Worm (Caenorhabditis elegans): Measurements from ENCODE around the gene prdx-3.

Gene prdx-3

DNA sequence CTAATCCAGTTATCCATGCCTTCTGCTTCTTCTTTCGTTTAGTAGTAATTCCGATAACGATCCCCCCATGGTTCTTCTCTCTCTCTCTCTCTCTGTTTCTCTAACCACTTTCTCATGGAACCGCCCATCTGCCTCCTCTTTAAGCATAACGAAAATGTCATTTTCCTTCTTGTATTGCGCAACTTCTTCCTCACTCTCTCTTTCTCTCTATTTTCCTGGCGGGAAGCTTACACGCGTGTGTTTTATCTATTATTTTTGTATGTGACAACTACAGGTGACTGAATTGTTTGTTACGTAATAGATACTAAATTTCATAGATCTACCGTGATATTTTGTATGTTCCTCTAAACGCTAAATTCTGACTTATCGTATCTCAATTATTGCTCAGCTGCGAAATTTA is 16.8 kb upstream of the prdx-3 start:
- TF ChIP-seq ama-1 (optimal IDR thresholded peaks at IDR 0.05) (no peak), zag-1 (tag; optimal IDR thresholded peaks at IDR 0.05) (no peak), sea-2 (GFP tag; optimal IDR thresholded peaks at IDR 0.05) (no peak), pqm-1 (tag; optimal IDR thresholded peaks at IDR 0.05) (no peak), nhr-25 (tag; optimal IDR thresholded peaks at IDR 0.05) (peak; percentile 11)

DNA sequence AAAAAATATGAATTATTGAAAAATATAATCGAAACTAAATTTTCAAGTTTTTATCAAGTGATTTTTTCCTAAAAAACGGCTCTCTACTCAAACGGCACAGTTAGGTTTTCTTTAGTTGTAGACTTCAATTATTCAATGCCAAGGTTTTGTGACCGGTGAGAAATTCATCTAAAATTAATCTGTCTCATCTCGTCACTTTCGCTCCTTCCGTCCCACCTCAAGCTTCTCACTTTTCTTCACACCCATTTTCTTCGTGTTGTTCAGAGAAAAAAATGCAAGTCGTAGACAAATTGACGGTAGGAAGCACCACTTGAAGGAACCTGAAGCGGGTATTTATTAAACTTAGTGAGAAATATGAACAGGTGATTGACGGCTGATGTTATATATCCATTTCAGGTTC is 15.9 kb upstream of the prdx-3 start:
- no peak for TF ChIP-seq nhr-12 (tag; optimal IDR thresholded peaks at IDR 0.05)
- peak; percentile 48 for TF ChIP-seq nhr-25 (tag; optimal IDR thresholded peaks at IDR 0.05)

DNA sequence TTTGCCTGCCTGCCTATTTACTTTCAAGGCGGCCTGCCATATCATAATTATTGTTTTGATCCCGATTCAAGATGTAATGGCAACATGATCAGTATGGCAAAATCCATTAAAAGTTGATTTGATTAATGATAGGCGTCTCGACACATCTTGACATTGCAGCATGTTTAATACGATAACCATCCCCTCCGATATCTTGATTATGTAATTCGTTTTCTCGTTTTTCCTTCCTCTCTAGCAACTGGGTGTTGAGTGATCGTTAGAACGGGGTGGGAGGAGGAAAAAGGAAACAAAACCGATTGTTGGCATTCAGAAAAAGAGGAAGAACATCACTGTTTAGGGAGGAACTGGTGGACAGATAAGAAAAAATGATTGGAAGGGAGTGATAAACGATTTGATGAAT is 15.3 kb upstream of the prdx-3 start:
- TF ChIP-seq elt-1 (tag; optimal IDR thresholded peaks at IDR 0.05) (peak; percentile 67), snpc-4 (tag; optimal IDR thresholded peaks at IDR 0.05) (no peak)

DNA sequence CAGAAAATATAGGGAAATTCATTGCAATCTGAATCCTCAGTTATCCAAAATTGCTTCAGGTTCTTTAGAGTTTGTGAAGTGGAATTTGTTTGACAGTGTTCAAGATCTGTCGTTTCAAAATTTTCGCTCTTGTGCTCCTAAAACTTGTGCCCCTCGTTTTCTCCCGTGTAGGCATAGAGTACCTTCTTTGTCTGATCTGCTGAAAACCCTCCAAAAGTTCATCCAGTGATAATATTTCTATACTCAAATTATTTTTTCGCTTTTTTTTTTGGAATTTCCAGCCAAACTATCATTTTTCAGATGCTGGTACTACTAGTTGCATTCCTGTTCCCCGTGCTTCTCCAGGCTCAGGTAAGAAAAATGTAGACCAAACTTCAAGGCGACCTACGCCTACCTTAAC is 12.7 kb upstream of the prdx-3 start, which contains the start of gene R07E5.4:
TSS of gene R07E5.4 (plus strand) at position 301 of the 400 bp plus-strand sequence.
- TF ChIP-seq R02D3.7 (tag; optimal IDR thresholded peaks at IDR 0.05) (no peak), elt-2 (tag; optimal IDR thresholded peaks at IDR 0.05) (no peak), nfya-1 (tag; optimal IDR thresholded peaks at IDR 0.05; ENCODE audit: insufficient read depth) (no peak), nhr-23 (tag; optimal IDR thresholded peaks at IDR 0.05) (no peak), pqm-1 (tag; optimal IDR thresholded peaks at IDR 0.05) (no peak), nhr-237 (tag; optimal IDR thresholded peaks at IDR 0.05) (no peak), ceh-16 (tag; optimal IDR thresholded peaks at IDR 0.05) (no peak), elt-3 (tag; optimal IDR thresholded peaks at IDR 0.05) (no peak), mml-1 (tag; optimal IDR thresholded peaks at IDR 0.05) (no peak), skn-1 (tag; optimal IDR thresholded peaks at IDR 0.05) (no peak), nhr-43 (tag; optimal IDR thresholded peaks at IDR 0.05; ENCODE audit: poor library complexity, severe bottlenecking) (no peak), lsy-12 (tag; optimal IDR thresholded peaks at IDR 0.05) (no peak), eor-1 (tag; optimal IDR thresholded peaks at IDR 0.05) (no peak), snpc-4 (tag; optimal IDR thresholded peaks at IDR 0.05) (no peak), egl-27 (tag; optimal IDR thresholded peaks at IDR 0.05) (no peak)

DNA sequence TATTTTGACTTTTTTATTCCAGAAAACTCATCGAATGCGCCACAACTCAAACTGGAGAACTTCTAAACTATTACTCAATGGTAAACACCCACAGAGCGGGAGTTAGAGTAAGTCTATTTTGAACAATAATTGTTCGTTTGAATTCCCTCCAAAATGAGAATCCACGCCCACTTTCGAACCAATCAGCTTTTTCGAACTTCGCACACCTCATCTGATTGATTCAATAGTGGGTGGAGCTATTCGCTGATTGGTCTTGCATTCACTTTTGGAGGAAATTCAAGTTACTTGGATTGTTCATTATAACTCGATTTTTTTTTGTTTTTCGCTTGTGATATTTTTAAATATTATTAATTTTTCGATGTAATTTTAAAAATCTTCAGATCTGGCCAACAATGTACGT is 11.4 kb upstream of the prdx-3 start:
- TF ChIP-seq nhr-23 (tag; optimal IDR thresholded peaks at IDR 0.05), result no peak
- peak; percentile 96 for TF ChIP-seq nfya-1 (tag; optimal IDR thresholded peaks at IDR 0.05; ENCODE audit: insufficient read depth)
- TF ChIP-seq egl-5 (tag; optimal IDR thresholded peaks at IDR 0.05), result no peak
- no peak for TF ChIP-seq nhr-25 (tag; optimal IDR thresholded peaks at IDR 0.05)

DNA sequence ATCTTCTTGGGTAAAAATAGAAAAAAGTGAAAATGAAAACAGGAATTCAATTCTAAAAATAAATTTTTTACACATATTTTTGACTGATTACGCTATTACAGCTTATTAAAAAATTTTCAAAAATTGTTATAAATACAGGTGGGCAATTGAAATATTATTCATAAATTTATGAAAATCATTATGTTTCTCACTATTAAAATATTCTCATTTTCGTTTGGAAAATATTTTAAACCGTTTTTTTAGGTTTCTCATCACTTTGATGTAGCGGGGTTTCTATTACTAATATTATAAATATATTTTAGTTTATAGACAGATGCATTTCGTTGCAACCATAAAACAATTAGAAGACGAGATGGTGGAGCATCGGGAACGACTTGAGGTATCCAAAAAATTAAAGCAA is 10.1 kb upstream of the prdx-3 start, which contains the start of gene R07E5.5:
TSS of gene R07E5.5 (plus strand) at position 301 of the 400 bp plus-strand sequence.
- TF ChIP-seq nhr-28 (tag; optimal IDR thresholded peaks at IDR 0.05), result no peak
- no peak for TF ChIP-seq nhr-43 (tag; optimal IDR thresholded peaks at IDR 0.05; ENCODE audit: poor library complexity, severe bottlenecking)
- TF ChIP-seq aly-2 (tag; optimal IDR thresholded peaks at IDR 0.05), result no peak

DNA sequence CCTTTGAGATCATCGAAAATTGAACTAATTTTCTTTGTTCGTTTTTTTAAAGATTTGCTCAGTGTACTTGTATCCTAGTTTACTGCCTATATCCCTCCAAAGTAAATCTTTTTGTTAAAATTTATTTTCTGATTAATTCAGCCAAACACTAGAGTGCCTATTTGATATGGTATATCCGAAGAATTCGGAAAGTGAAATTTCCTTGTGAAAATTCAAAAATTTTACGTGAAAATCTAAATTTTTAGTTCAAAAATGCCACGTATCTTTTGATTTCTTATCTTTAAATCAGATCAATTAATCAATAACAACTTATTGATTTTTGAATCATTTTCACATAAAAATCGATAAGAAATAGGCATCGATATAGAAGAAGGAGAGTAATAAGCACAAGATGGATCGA is 8.8 kb upstream of the prdx-3 start, which contains the start of gene R07E5.6:
TSS of gene R07E5.6 (plus strand) at position 301 of the 400 bp plus-strand sequence.
- no peak for TF ChIP-seq nhr-23 (tag; optimal IDR thresholded peaks at IDR 0.05)
- TF ChIP-seq ceh-28 (tag; optimal IDR thresholded peaks at IDR 0.05), result peak; percentile 41

DNA sequence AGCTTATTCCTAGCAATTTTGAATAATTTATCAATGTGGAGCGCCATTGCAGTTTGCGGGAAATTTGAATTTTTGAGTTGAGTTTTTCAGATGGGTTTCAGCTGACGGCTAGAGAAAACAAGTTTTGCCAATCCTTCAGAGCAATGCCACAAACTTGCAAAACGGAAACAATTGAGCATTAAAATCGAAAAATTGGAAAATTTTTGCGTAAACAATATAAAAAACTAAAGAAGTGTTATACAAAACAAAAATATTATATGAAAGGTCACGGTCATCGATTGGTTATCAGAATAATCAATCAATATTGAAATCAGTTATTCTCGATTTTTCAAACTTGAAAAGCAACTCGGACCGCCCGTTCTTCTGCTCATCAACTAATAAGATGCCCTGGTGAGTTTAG is 6.1 kb upstream of the prdx-3 start, which contains the start of gene R07E5.15:
TSS of gene R07E5.15 (plus strand) at position 301 of the 400 bp plus-strand sequence.
- TF ChIP-seq nhr-77 (tag; optimal IDR thresholded peaks at IDR 0.05) (no peak), zag-1 (tag; optimal IDR thresholded peaks at IDR 0.05) (no peak), ceh-28 (tag; optimal IDR thresholded peaks at IDR 0.05) (no peak), hmg-11 (tag; optimal IDR thresholded peaks at IDR 0.05) (no peak), fkh-2 (tag; optimal IDR thresholded peaks at IDR 0.05) (no peak), R02D3.7 (tag; optimal IDR thresholded peaks at IDR 0.05) (no peak), pha-4 (tag; optimal IDR thresholded peaks at IDR 0.05) (no peak), unc-62 (GFP tag; optimal IDR thresholded peaks at IDR 0.05) (no peak), sea-2 (GFP tag; optimal IDR thresholded peaks at IDR 0.05) (no peak), lin-15B (tag; optimal IDR thresholded peaks at IDR 0.05) (no peak), nhr-43 (tag; optimal IDR thresholded peaks at IDR 0.05; ENCODE audit: poor library complexity, severe bottlenecking) (no peak), egl-27 (tag; optimal IDR thresholded peaks at IDR 0.05) (no peak), daf-12 (tag; optimal IDR thresholded peaks at IDR 0.05) (no peak), fkh-10 (GFP tag; optimal IDR thresholded peaks at IDR 0.05) (no peak)

Data from whole organism, L3 larva.